Fruit fly (Drosophila melanogaster) whole organism, embryonic: Measurements from ENCODE around the gene CG14153.
A peak's percentile ranks its signal among the peaks of the same experiment; 100 is the strongest.

Experiments
- Aef1 ChIP-seq: fragments of 200-800 bp; sonication (Bioruptor generic); IDR thresholded peaks from 3 replicates; pipeline ENCODE4 v1.3.6; 2022; ENCODE audit warnings: missing biosample characterization, missing genetic modification characterization
- Atf-2 ChIP-seq: fragments of 200-800 bp; sonication (Bioruptor generic); optimal IDR thresholded peaks from 2 replicates; lab custom pipeline; 2016; ENCODE audit warnings: missing biosample characterization, missing genetic modification characterization
- Awh ChIP-seq: fragments of 200-800 bp; sonication (Bioruptor generic); IDR thresholded peaks from 2 replicates; pipeline ENCODE4, ENCODE4 v1.3.6; 2022; ENCODE audit warnings: missing biosample characterization, missing genetic modification characterization
- B-H1 ChIP-seq: fragments of 200-800 bp; sonication (Bioruptor generic); IDR thresholded peaks from 3 replicates; pipeline ENCODE4 v1.3.6; 2022; ENCODE audit warnings: missing biosample characterization, missing genetic modification characterization
- B-H2 ChIP-seq: fragments of 200-800 bp; sonication (Bioruptor generic); optimal IDR thresholded peaks from 2 replicates; lab custom pipeline; 2018; ENCODE audit warnings: missing biosample characterization, mild to moderate bottlenecking, missing genetic modification characterization
- CG13424 ChIP-seq: fragments of 200-800 bp; sonication (Bioruptor generic); optimal IDR thresholded peaks from 2 replicates; lab custom pipeline; 2019; ENCODE audit warnings: missing biosample characterization, mild to moderate bottlenecking, missing genetic modification characterization, moderate library complexity
- CG13775 ChIP-seq: fragments of 200-800 bp; sonication (Bioruptor generic); optimal IDR thresholded peaks from 3 replicates; lab custom pipeline; 2017; ENCODE audit warnings: missing biosample characterization, mild to moderate bottlenecking, missing genetic modification characterization
- CG14710 ChIP-seq: fragments of 200-800 bp; sonication (Bioruptor generic); optimal IDR thresholded peaks from 3 replicates; lab custom pipeline; 2019; ENCODE audit warnings: missing biosample characterization, mild to moderate bottlenecking, missing genetic modification characterization, moderate library complexity
- CG15514 ChIP-seq: fragments of 200-800 bp; sonication (Bioruptor generic); optimal IDR thresholded peaks from 3 replicates; lab custom pipeline; 2017; ENCODE audit warnings: missing biosample characterization, missing genetic modification characterization, mild to moderate bottlenecking, moderate library complexity, missing genetic modification reagents
- CG15601 ChIP-seq: fragments of 200-800 bp; sonication (Bioruptor generic); optimal IDR thresholded peaks from 3 replicates; lab custom pipeline; 2019; ENCODE audit warnings: missing biosample characterization, mild to moderate bottlenecking, missing genetic modification characterization, moderate library complexity
- CG17186 ChIP-seq: fragments of 200-800 bp; sonication (Bioruptor generic); optimal IDR thresholded peaks from 3 replicates; lab custom pipeline; 2017; ENCODE audit warnings: missing biosample characterization, missing genetic modification reagents, missing genetic modification characterization
- CG2889 ChIP-seq: fragments of 200-800 bp; sonication (Bioruptor generic); IDR thresholded peaks from 3 replicates; pipeline ENCODE4 v1.3.6; 2022; ENCODE audit warnings: missing biosample characterization, missing genetic modification characterization
- CG3065 ChIP-seq: fragments of 200-800 bp; sonication (Bioruptor generic); optimal IDR thresholded peaks from 2 replicates; lab custom pipeline; 2016; ENCODE audit warnings: missing biosample characterization, missing genetic modification characterization
- CG3838 ChIP-seq: fragments of 200-800 bp; sonication (Bioruptor generic); optimal IDR thresholded peaks from 3 replicates; lab custom pipeline; 2016; ENCODE audit warnings: missing biosample characterization, missing genetic modification characterization
- CG5180 ChIP-seq: fragments of 200-800 bp; sonication (Bioruptor generic); optimal IDR thresholded peaks from 3 replicates; lab custom pipeline; 2017; ENCODE audit warnings: missing biosample characterization, missing genetic modification characterization, mild to moderate bottlenecking, moderate library complexity, missing genetic modification reagents
- CG6254 ChIP-seq: fragments of 200-800 bp; sonication (Bioruptor generic); optimal IDR thresholded peaks from 3 replicates; lab custom pipeline; 2017; ENCODE audit warnings: mild to moderate bottlenecking, missing biosample characterization, missing genetic modification reagents, missing genetic modification characterization
- CG6683 ChIP-seq: fragments of 200-800 bp; sonication (Bioruptor generic); optimal IDR thresholded peaks from 2 replicates; lab custom pipeline; 2017; ENCODE audit warnings: missing biosample characterization, mild to moderate bottlenecking, missing genetic modification characterization, missing genetic modification reagents
- CG7556 ChIP-seq: fragments of 200-800 bp; sonication (Bioruptor generic); optimal IDR thresholded peaks from 2 replicates; lab custom pipeline; 2017; ENCODE audit warnings: missing biosample characterization, mild to moderate bottlenecking, missing genetic modification characterization
- CG7745 ChIP-seq: fragments of 200-800 bp; sonication (Bioruptor generic); optimal IDR thresholded peaks from 2 replicates; lab custom pipeline; 2018; ENCODE audit warnings: missing biosample characterization, mild to moderate bottlenecking, missing genetic modification characterization, moderate library complexity
- CG7963 ChIP-seq: fragments of 200-800 bp; sonication (Bioruptor generic); IDR thresholded peaks from 3 replicates; pipeline ENCODE4 v1.3.6; 2022; ENCODE audit warnings: missing biosample characterization, missing genetic modification characterization; ENCODE audit not compliant: partially characterized antibody
- CG8478 ChIP-seq: fragments of >200 bp; optimal IDR thresholded peaks from 2 replicates; lab custom pipeline; 2018
- CG9437 ChIP-seq: fragments of 200-800 bp; sonication (Bioruptor generic); optimal IDR thresholded peaks from 2 replicates; lab custom pipeline; 2018; ENCODE audit warnings: missing biosample characterization, mild to moderate bottlenecking, missing genetic modification characterization
- Dad ChIP-seq: fragments of 200-800 bp; sonication (Bioruptor generic); optimal IDR thresholded peaks from 3 replicates; lab custom pipeline; 2016; ENCODE audit warnings: missing biosample characterization, missing genetic modification characterization
- Doc3 ChIP-seq: fragments of 200-800 bp; sonication (Bioruptor generic); IDR thresholded peaks from 3 replicates; pipeline ENCODE4 v1.3.6; 2022; ENCODE audit warnings: missing biosample characterization, missing genetic modification characterization; ENCODE audit not compliant: partially characterized antibody
- Drgx ChIP-seq: fragments of 200-800 bp; sonication (Bioruptor generic); IDR thresholded peaks from 2 replicates; pipeline ENCODE4 v1.3.6; 2022; ENCODE audit warnings: missing biosample characterization, missing genetic modification characterization
- H2.0 ChIP-seq: fragments of 200-800 bp; sonication (Bioruptor generic); IDR thresholded peaks from 2 replicates; pipeline ENCODE4 v1.3.6; 2022; ENCODE audit warnings: missing biosample characterization, missing genetic modification characterization
- Hsf ChIP-seq: fragments of 200-800 bp; sonication (Bioruptor generic); optimal IDR thresholded peaks from 3 replicates; lab custom pipeline; 2016; ENCODE audit warnings: missing biosample characterization, missing genetic modification characterization
- MTF-1 ChIP-seq: fragments of 200-800 bp; sonication (Bioruptor generic); optimal IDR thresholded peaks from 2 replicates; lab custom pipeline; 2018; ENCODE audit warnings: missing biosample characterization, mild to moderate bottlenecking, missing genetic modification characterization, borderline replicate concordance
- Ravus ChIP-seq: fragments of 200-800 bp; sonication (Bioruptor generic); IDR thresholded peaks from 2 replicates; pipeline ENCODE4 v1.3.6; 2022; ENCODE audit warnings: missing biosample characterization, missing genetic modification characterization
- Sry-δ ChIP-seq: fragments of 200-800 bp; sonication (Bioruptor generic); optimal IDR thresholded peaks from 2 replicates; lab custom pipeline; 2016; ENCODE audit warnings: missing biosample characterization, missing genetic modification characterization
- amos ChIP-seq: fragments of 200-800 bp; sonication (Bioruptor generic); IDR thresholded peaks from 2 replicates; pipeline ENCODE4 v1.3.6; 2022; ENCODE audit warnings: missing biosample characterization, missing genetic modification characterization; ENCODE audit not compliant: partially characterized antibody
- bsh ChIP-seq, 2 experiments: fragments of 200-800 bp; sonication (Bioruptor generic); optimal IDR thresholded peaks; 2 replicates each; lab custom pipeline; 2017 to 2018; ENCODE audit warnings: mild to moderate bottlenecking in 2 of 2, missing biosample characterization in 2 of 2, missing genetic modification characterization in 2 of 2, moderate library complexity in 1 of 2
- caup ChIP-seq: fragments of 200-800 bp; sonication (Bioruptor generic); optimal IDR thresholded peaks from 3 replicates; lab custom pipeline; 2017; ENCODE audit warnings: missing biosample characterization, mild to moderate bottlenecking, missing genetic modification characterization, moderate library complexity; ENCODE audit not compliant: severe bottlenecking
- crp ChIP-seq, 2 experiments: fragments of 200-800 bp; sonication (Bioruptor generic); optimal IDR thresholded peaks; 2 replicates in 1 of 2; 3 replicates in 1 of 2; lab custom pipeline; 2017; ENCODE audit warnings: missing biosample characterization in 2 of 2, missing genetic modification characterization in 2 of 2, mild to moderate bottlenecking in 1 of 2, moderate library complexity in 1 of 2
- fru ChIP-seq: fragments of >200 bp; optimal IDR thresholded peaks from 2 replicates; lab custom pipeline; 2017
- gsb-n ChIP-seq: fragments of 200-800 bp; sonication (Bioruptor generic); optimal IDR thresholded peaks from 3 replicates; lab custom pipeline; 2018; ENCODE audit warnings: missing biosample characterization, mild to moderate bottlenecking, missing genetic modification characterization
- ham ChIP-seq: fragments of 200-800 bp; sonication (Bioruptor generic); IDR thresholded peaks from 2 replicates; pipeline ENCODE4 v1.3.6; 2022; ENCODE audit warnings: missing biosample characterization, missing genetic modification characterization
- phol ChIP-seq: fragments of 200-800 bp; sonication (Bioruptor generic); optimal IDR thresholded peaks from 3 replicates; lab custom pipeline; 2018; ENCODE audit warnings: missing biosample characterization, mild to moderate bottlenecking, missing genetic modification characterization, moderate library complexity
- pita ChIP-seq: fragments of 200-800 bp; sonication (Bioruptor generic); optimal IDR thresholded peaks from 2 replicates; lab custom pipeline; 2017; ENCODE audit warnings: missing biosample characterization, mild to moderate bottlenecking, missing genetic modification characterization
- ranshi ChIP-seq: fragments of 200-800 bp; sonication (Bioruptor generic); IDR thresholded peaks from 2 replicates; pipeline ENCODE4 v1.3.6; 2022; ENCODE audit warnings: missing biosample characterization, missing genetic modification characterization
- rib ChIP-seq: fragments of 200-800 bp; sonication (Bioruptor generic); IDR thresholded peaks from 2 replicates; pipeline ENCODE4 v1.3.6; 2022; ENCODE audit warnings: missing biosample characterization, missing genetic modification characterization
- salm ChIP-seq: fragments of 200-800 bp; sonication (Bioruptor generic); optimal IDR thresholded peaks from 2 replicates; lab custom pipeline; 2018; ENCODE audit warnings: missing biosample characterization, mild to moderate bottlenecking, missing genetic modification characterization
- sna ChIP-seq: fragments of 200-800 bp; sonication (Bioruptor generic); IDR thresholded peaks from 2 replicates; pipeline ENCODE4 v1.3.6; 2022; ENCODE audit warnings: missing biosample characterization, missing genetic modification characterization; ENCODE audit not compliant: partially characterized antibody
- tup ChIP-seq: fragments of 200-800 bp; sonication (Bioruptor generic); optimal IDR thresholded peaks from 2 replicates; lab custom pipeline; 2016; ENCODE audit warnings: missing biosample characterization, mild to moderate bottlenecking, missing genetic modification characterization, moderate library complexity
- vvl ChIP-seq: fragments of 200-800 bp; sonication (Bioruptor generic); IDR thresholded peaks from 2 replicates; pipeline ENCODE4 v1.3.6; 2022; ENCODE audit warnings: missing biosample characterization, missing genetic modification characterization
- wdn ChIP-seq: fragments of 200-800 bp; sonication (Bioruptor generic); IDR thresholded peaks from 2 replicates; pipeline ENCODE4 v1.3.6; 2022; ENCODE audit warnings: missing biosample characterization, missing genetic modification characterization
- wek ChIP-seq: fragments of 200-800 bp; sonication (Bioruptor generic); optimal IDR thresholded peaks from 3 replicates; lab custom pipeline; 2018; ENCODE audit warnings: missing biosample characterization, mild to moderate bottlenecking, missing genetic modification characterization, moderate library complexity

CG14153 gene

DNA sequence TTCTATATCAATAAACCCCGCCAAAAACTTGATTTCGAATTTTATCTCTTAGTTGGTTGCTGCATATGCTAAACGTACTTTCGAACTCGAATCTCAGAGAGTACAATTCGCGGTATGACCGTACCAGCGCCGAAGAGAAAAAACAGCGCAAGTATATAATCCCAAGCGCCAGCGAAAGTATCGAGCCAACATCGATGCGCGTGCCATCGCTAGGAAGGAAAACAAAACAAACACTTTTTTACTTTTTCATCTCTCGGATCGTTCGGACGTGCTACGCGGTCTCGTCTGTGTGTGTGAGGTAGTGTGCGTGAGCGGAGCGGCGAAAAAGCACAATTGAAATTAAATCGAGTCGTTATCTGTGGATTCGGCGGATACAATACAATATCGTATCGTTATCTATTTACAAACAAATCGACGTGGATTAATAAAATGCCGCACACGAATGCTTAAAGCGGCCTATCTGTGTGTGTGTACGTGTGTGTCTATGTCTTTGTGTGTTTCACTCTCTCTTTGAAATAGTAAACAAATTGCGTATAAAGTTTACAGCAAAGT, 21.3 kb downstream of the CG14153 start, which contains the start of gene simj (continued):
- TF ChIP-seq wek (GFP tag; lab: Kevin White, UChicago) (peak; percentile 75), CG7963 (GFP tag; lab: Robert Waterston, UW) (peak; percentile 74), B-H1 (no peak; the same call in 2 of the 3 replicates), H2.0 (0 out of 2 replicates have a peak, but pooled peaks have one; percentile 17), Sry-δ (GFP tag; lab: Kevin White, UChicago) (peak; percentile 99), caup (GFP tag; lab: Kevin White, UChicago) (peak; percentile 65), Ravus (GFP tag; lab: Robert Waterston, UW) (no peak), CG13775 (no peak), pita (GFP tag; lab: Kevin White, UChicago) (peak; percentile 73), phol (tag; lab: Kevin White, UChicago) (peak; percentile 24), CG5180 (GFP tag; lab: Kevin White, UChicago) (peak; percentile 38), amos (GFP tag; lab: Robert Waterston, UW) (peak; percentile 94), CG2889 (no peak), MTF-1 (GFP tag; lab: Kevin White, UChicago) (peak; percentile 58), rib (GFP tag; lab: Robert Waterston, UW) (peak; percentile 70; the same call in 1 of the 2 replicates), CG7556 (GFP tag; lab: Kevin White, UChicago) (no peak), gsb-n (tag; lab: Kevin White, UChicago) (peak; percentile 30), CG7745 (tag; lab: Kevin White, UChicago) (peak; percentile 0), CG6254 (GFP tag; lab: Kevin White, UChicago) (no peak), sna (peak; percentile 81), CG3838 (GFP tag; lab: Kevin White, UChicago) (peak; percentile 51), CG9437 (GFP tag; lab: Kevin White, UChicago) (no peak), salm (tag; lab: Kevin White, UChicago) (peak; percentile 50), Aef1 (GFP tag; lab: Robert Waterston, UW) (no peak), CG6683 (GFP tag; lab: Kevin White, UChicago) (peak; percentile 35), CG8478 (lab: Kevin White, UChicago) (no peak), Doc3 (GFP tag; lab: Robert Waterston, UW) (peak; percentile 60), wdn (GFP tag; lab: Robert Waterston, UW) (no peak; the same call in 1 of the 2 replicates), CG15601 (peak; percentile 38), Hsf (GFP tag; lab: Kevin White, UChicago) (peak; percentile 51), Dad (GFP tag; lab: Kevin White, UChicago) (peak; percentile 77), ranshi (peak; percentile 66; the same call in 1 of the 2 replicates), Awh (GFP tag; lab: Robert Waterston, UW) (no peak; the same call in 1 of the 2 replicates)

DNA sequence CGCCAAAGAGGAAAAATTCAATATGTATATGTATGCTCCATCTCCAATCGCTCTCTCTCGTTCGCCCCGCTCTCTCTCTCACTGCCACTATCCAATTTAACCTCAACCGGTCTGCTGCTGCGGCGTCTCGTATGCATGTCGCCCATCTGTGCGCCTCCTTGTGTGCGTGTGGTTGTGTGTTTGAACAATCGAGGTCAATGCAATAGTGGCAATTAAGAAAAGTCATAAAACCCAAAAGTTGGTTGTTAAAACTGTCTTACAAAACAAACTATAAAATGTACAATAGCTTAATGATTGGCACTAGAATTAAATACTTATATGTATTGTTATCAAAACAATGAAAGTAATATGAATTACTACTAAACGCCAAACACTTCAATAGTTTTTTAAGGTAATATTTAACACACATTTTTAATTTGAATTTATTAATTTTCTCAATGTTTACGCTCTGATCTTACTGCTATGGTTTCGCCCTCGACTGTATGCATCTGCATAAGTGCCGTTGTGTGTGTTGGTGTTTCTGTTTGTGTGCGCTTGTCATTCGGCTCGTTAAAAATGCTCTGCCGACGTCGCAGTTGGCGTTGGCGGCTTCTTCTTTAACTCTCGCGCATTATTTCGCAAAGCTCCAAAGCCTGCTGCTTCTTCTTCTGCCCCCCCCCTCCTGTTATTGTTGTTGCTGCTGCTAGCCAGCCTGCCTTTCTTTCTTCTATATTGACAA, 22.3 kb downstream of the CG14153 start:
- TF ChIP-seq fru (no peak), ham (GFP tag; lab: Robert Waterston, UW) (peak; percentile 38; the same call in 1 of the 2 replicates), CG15514 (GFP tag; lab: Kevin White, UChicago) (peak; percentile 87), crp (GFP tag; optimal IDR thresholded peaks at IDR 0.05; lab: Kevin White, UChicago) (peak; percentile 10 to 72), B-H2 (peak; percentile 78), CG14710 (tag; lab: Kevin White, UChicago) (peak; percentile 98), Drgx (peak; percentile 97), CG13424 (tag; lab: Kevin White, UChicago) (peak; percentile 99), Atf-2 (GFP tag; lab: Kevin White, UChicago) (peak; percentile 75), CG13775 (peak; percentile 98), sna (no peak), bsh (GFP tag; optimal IDR thresholded peaks at IDR 0.05; lab: Kevin White, UChicago) (peak; percentile 96 to 97), vvl (GFP tag; lab: Robert Waterston, UW) (peak; percentile 96), tup (peak; percentile 70), CG17186 (GFP tag; lab: Kevin White, UChicago) (peak; percentile 89), CG3065 (peak; percentile 95), CG6254 (GFP tag; lab: Kevin White, UChicago) (peak; percentile 95)
